Worm (Caenorhabditis elegans) whole organism, mixed stage, embryonic: ENCODE measurements around the gene fbxc-51.

Experiments
- M03D4.4 ChIP-seq: sonication (generic microtip); optimal IDR thresholded peaks from 2 replicates; lab custom pipeline; 2017; ENCODE audit warnings: mild to moderate bottlenecking, missing genetic modification characterization, missing compliant biosample characterization
- bed-3 ChIP-seq: fragments of 200-800 bp; sonication (Bioruptor generic); optimal IDR thresholded peaks from 3 replicates; lab custom pipeline; 2018; ENCODE audit warnings: mild to moderate bottlenecking, missing genetic modification characterization, moderate library complexity, missing compliant biosample characterization
- blmp-1 ChIP-seq: fragments of 150-350 bp; optimal IDR thresholded peaks from 2 replicates; lab custom pipeline; 2014; ENCODE audit warnings: missing biosample characterization, missing genetic modification characterization
- ceh-39 ChIP-seq: fragments of 150-350 bp; optimal IDR thresholded peaks from 2 replicates; lab custom pipeline; 2014; ENCODE audit warnings: missing biosample characterization, missing genetic modification characterization
- ceh-43 ChIP-seq: fragments of 200-800 bp; sonication (Bioruptor generic); optimal IDR thresholded peaks from 2 replicates; lab custom pipeline; 2018; ENCODE audit warnings: mild to moderate bottlenecking, missing genetic modification characterization, moderate library complexity, missing compliant biosample characterization
- ceh-83 ChIP-seq: fragments of 200-800 bp; sonication (Bioruptor generic); optimal IDR thresholded peaks from 2 replicates; lab custom pipeline; 2018; ENCODE audit warnings: mild to moderate bottlenecking, missing genetic modification characterization, missing compliant biosample characterization
- ces-1 ChIP-seq: fragments of 150-350 bp; optimal IDR thresholded peaks from 2 replicates; lab custom pipeline; 2014; ENCODE audit warnings: missing biosample characterization, missing genetic modification reagents, missing genetic modification characterization
- cnd-1 ChIP-seq: fragments of 200-800 bp; sonication (Bioruptor generic); optimal IDR thresholded peaks from 2 replicates; lab custom pipeline; 2018; ENCODE audit warnings: mild to moderate bottlenecking, missing genetic modification characterization, missing compliant biosample characterization
- drap-1 ChIP-seq: fragments of 200-800 bp; sonication (Bioruptor generic); optimal IDR thresholded peaks from 3 replicates; lab custom pipeline; 2018; ENCODE audit warnings: mild to moderate bottlenecking, missing genetic modification characterization, missing compliant biosample characterization
- elt-1 ChIP-seq: sonication (generic microtip); optimal IDR thresholded peaks from 2 replicates; lab custom pipeline; 2017; ENCODE audit warnings: missing genetic modification characterization, mild to moderate bottlenecking, missing compliant biosample characterization, antibody characterized with exemption, moderate library complexity, borderline replicate concordance; ENCODE audit not compliant: insufficient read depth
- ham-2 ChIP-seq: fragments of 200-800 bp; sonication (Bioruptor generic); optimal IDR thresholded peaks from 2 replicates; lab custom pipeline; 2018; ENCODE audit warnings: mild to moderate bottlenecking, missing genetic modification characterization, missing compliant biosample characterization
- hlh-1 ChIP-seq: fragments of 150-350 bp; optimal IDR thresholded peaks from 2 replicates; lab custom pipeline; 2014; ENCODE audit warnings: missing biosample characterization, missing genetic modification reagents, missing genetic modification characterization
- lin-32 ChIP-seq: fragments of 200-800 bp; sonication (Bioruptor generic); optimal IDR thresholded peaks from 2 replicates; lab custom pipeline; 2018; ENCODE audit warnings: mild to moderate bottlenecking, missing genetic modification characterization, missing compliant biosample characterization
- mab-5 ChIP-seq: fragments of 150-350 bp; optimal IDR thresholded peaks from 2 replicates; lab custom pipeline; 2014; ENCODE audit warnings: missing biosample characterization, missing genetic modification characterization
- mep-1 ChIP-seq: fragments of 150-350 bp; optimal IDR thresholded peaks from 2 replicates; lab custom pipeline; 2017; ENCODE audit warnings: missing biosample characterization, missing genetic modification reagents, missing genetic modification characterization, inconsistent platforms
- nhr-2 ChIP-seq: fragments of 150-350 bp; optimal IDR thresholded peaks from 2 replicates; lab custom pipeline; 2014; ENCODE audit warnings: missing biosample characterization, missing genetic modification characterization
- nhr-237 ChIP-seq: fragments of 150-350 bp; optimal IDR thresholded peaks from 2 replicates; lab custom pipeline; 2014; ENCODE audit warnings: missing biosample characterization, missing genetic modification characterization
- nhr-28 ChIP-seq: fragments of 150-350 bp; optimal IDR thresholded peaks from 2 replicates; lab custom pipeline; 2014; ENCODE audit warnings: missing biosample characterization, missing genetic modification characterization
- nhr-76 ChIP-seq: sonication (generic microtip); optimal IDR thresholded peaks from 2 replicates; lab custom pipeline; 2017; ENCODE audit warnings: missing biosample characterization, missing genetic modification characterization
- pha-4 ChIP-seq: fragments of 150-350 bp; optimal IDR thresholded peaks from 2 replicates; lab custom pipeline; 2018; ENCODE audit warnings: missing biosample characterization, missing genetic modification reagents, missing genetic modification characterization
- sem-2 ChIP-seq: fragments of 200-800 bp; sonication (Bioruptor generic); optimal IDR thresholded peaks from 2 replicates; lab custom pipeline; 2018; ENCODE audit warnings: mild to moderate bottlenecking, missing genetic modification characterization, missing compliant biosample characterization
- snpc-4 ChIP-seq: fragments of 150-350 bp; optimal IDR thresholded peaks from 2 replicates; lab custom pipeline; 2014; ENCODE audit warnings: missing biosample characterization, missing genetic modification characterization
- sptf-1 ChIP-seq: sonication (generic microtip); optimal IDR thresholded peaks from 2 replicates; lab custom pipeline; 2017; ENCODE audit warnings: mild to moderate bottlenecking, missing genetic modification characterization, moderate library complexity, missing compliant biosample characterization
- tbx-8 ChIP-seq: fragments of 200-800 bp; sonication (Bioruptor generic); optimal IDR thresholded peaks from 2 replicates; lab custom pipeline; 2018; ENCODE audit warnings: mild to moderate bottlenecking, missing genetic modification characterization, moderate library complexity, missing compliant biosample characterization
- unc-120 ChIP-seq: sonication (generic microtip); optimal IDR thresholded peaks from 2 replicates; lab custom pipeline; 2017; ENCODE audit warnings: missing genetic modification characterization, missing compliant biosample characterization; ENCODE audit not compliant: poor library complexity, severe bottlenecking
- unc-39 ChIP-seq: fragments of 150-350 bp; optimal IDR thresholded peaks from 2 replicates; lab custom pipeline; 2014; ENCODE audit warnings: missing biosample characterization, missing genetic modification characterization
- ztf-11 ChIP-seq: fragments of 150-350 bp; optimal IDR thresholded peaks from 2 replicates; lab custom pipeline; 2014; ENCODE audit warnings: missing biosample characterization, missing genetic modification characterization

The fbxc-51 gene

ce11 chrII:915206-915605 lies 46.6 kb downstream of the fbxc-51 start:
- no peak for TF ChIP-seq sem-2 (GFP tag; lab: Kevin White, UChicago)
- no peak for TF ChIP-seq lin-32 (GFP tag; lab: Kevin White, UChicago)
- TF ChIP-seq drap-1 (GFP tag; lab: Kevin White, UChicago) = no peak
- TF ChIP-seq unc-120 = no peak
- no peak for TF ChIP-seq mab-5 (tag; lab: Kevin White, UChicago)
- no peak for TF ChIP-seq ham-2 (GFP tag; lab: Kevin White, UChicago)
- TF ChIP-seq cnd-1 (tag; lab: Kevin White, UChicago) = no peak
- no peak for TF ChIP-seq pha-4 (tag; lab: Kevin White, UChicago)
- TF ChIP-seq elt-1 (tag; lab: Kevin White, UChicago) = no peak
- no peak for TF ChIP-seq blmp-1
- no peak for TF ChIP-seq bed-3 (GFP tag; lab: Kevin White, UChicago)

DNA sequence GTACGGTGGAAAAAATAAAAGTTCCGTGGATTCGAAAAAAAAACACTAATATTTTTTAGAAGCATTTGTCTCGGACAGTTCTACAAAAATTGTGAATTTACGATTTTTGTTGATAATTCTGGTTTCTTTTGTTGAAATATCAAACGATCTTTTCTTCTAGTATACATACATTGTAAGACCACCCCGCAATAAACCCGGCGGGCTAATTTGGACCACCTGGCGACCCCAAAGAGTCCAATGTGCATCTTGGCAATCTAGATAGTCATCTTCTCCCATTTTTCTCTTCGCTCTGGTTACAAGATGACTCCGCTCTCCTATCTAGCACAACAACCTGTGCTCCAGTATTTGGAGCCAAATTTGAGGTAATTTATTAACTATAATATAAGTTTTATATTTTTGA lies 47.2 kb downstream of the fbxc-51 start, which contains the start of gene fbxc-29:
fbxc-29 (plus strand) TSS at position 301 of the 400 bp plus-strand sequence.
- TF ChIP-seq nhr-2 = no peak
- TF ChIP-seq bed-3 (GFP tag; lab: Kevin White, UChicago) = no peak
- no peak for TF ChIP-seq nhr-237
- no peak for TF ChIP-seq ztf-11 (tag; lab: Kevin White, UChicago)
- no peak for TF ChIP-seq cnd-1 (tag; lab: Kevin White, UChicago)
- TF ChIP-seq snpc-4 (tag; lab: Kevin White, UChicago) = no peak
- no peak for TF ChIP-seq ceh-83 (GFP tag; lab: Kevin White, UChicago)

DNA sequence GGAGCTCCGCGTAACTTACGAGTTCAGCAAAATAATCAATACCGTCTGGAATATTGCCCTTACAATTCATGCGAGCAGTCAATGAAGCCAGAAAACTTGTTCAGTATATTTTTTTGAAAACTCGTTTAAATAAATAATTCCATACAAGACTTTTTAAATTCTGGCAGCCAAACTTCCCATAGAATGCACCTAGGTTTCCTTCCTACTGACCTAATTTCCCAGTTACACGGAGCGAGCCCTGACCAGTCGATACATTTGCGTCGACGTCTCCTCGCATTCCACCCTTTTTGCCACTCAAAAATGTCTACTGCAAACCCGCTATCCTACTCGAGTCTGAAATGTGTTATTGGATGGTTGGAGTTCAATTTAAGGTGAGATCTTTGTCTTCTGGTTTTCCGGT lies 48.7 kb downstream of the fbxc-51 start, which contains the start of gene fbxc-30:
fbxc-30 (plus strand) TSS at position 301 of the 400 bp plus-strand sequence.
- TF ChIP-seq nhr-237 (no peak), ceh-43 (GFP tag; lab: Kevin White, UChicago) (no peak), ceh-39 (tag; lab: Kevin White, UChicago) (no peak), ces-1 (no peak), unc-120 (no peak), tbx-8 (no peak), nhr-28 (tag; lab: Kevin White, UChicago) (no peak), mab-5 (tag; lab: Kevin White, UChicago) (no peak), nhr-76 (tag; lab: Kevin White, UChicago) (no peak), sptf-1 (tag; lab: Kevin White, UChicago) (no peak), mep-1 (tag; lab: Kevin White, UChicago) (no peak), blmp-1 (no peak), ham-2 (GFP tag; lab: Kevin White, UChicago) (no peak), drap-1 (GFP tag; lab: Kevin White, UChicago) (no peak), unc-39 (tag; lab: Kevin White, UChicago) (no peak), hlh-1 (tag; lab: Kevin White, UChicago) (no peak), M03D4.4 (tag; lab: Kevin White, UChicago) (no peak), cnd-1 (tag; lab: Kevin White, UChicago) (no peak)

DNA sequence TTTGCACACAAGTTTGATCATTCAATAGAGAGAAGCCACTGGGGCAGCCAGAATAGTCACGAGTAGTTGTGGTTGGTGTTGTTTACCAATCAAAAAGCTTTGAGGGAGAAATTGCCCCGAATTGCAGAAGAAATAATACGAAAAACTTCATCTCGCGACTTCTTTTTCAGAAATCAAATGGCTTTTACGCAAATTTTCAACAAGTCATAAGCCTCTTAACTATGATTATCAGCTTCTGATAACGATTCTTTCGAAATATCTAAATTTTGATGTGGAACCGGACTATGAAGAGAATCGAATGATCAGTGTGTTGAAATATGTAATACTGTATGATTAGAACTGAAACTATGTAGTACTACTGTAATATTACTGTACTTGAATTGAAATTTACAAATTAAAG lies 51.7 kb downstream of the fbxc-51 start:
- TF ChIP-seq ceh-83 (GFP tag; lab: Kevin White, UChicago) = no peak
